Fruit fly (Drosophila melanogaster) S2 (cell line): Measurements from ENCODE around the gene Tie.

ENCODE experiments used
- CG8478 ChIP-seq: fragments of >200 bp; optimal IDR thresholded peaks from 2 replicates; lab custom pipeline; 2018
- CTCF ChIP-seq, 2 experiments: fragments of >200 bp; optimal IDR thresholded peaks; 2 replicates each; lab custom pipeline; 2018

Tie gene

dm6 chr3L:4501406-4501805 lies 30.5 kb downstream of the Tie start:
- TF ChIP-seq CTCF (optimal IDR thresholded peaks at IDR 0.05; lab: Kevin White, UChicago): no peak
- TF ChIP-seq CG8478 (lab: Kevin White, UChicago): no peak

dm6 chr3L:4500400-4500799 lies 31.5 kb downstream of the Tie start, which contains the start of gene CG13720:
Gene CG13720 (minus strand): TSS chr3L:4500500.
- no peak for TF ChIP-seq CTCF (optimal IDR thresholded peaks at IDR 0.05; lab: Kevin White, UChicago)
- TF ChIP-seq CG8478 (lab: Kevin White, UChicago): no peak

- TF ChIP-seq CG8478 (lab: Kevin White, UChicago): no peak
- TF ChIP-seq CTCF (optimal IDR thresholded peaks at IDR 0.05; lab: Kevin White, UChicago): no peak
Observed at dm6 chr3L:4497677-4498076, 34.3 kb downstream of the Tie start, which contains the start of gene CG13721. Gene CG13721 (minus strand): TSS chr3L:4497777.

- TF ChIP-seq CTCF (optimal IDR thresholded peaks at IDR 0.05; lab: Kevin White, UChicago): no peak
- TF ChIP-seq CG8478 (lab: Kevin White, UChicago): no peak
Observed at dm6 chr3L:4494603-4495002, 37.3 kb downstream of the Tie start.

dm6 chr3L:4493609-4494008 lies 38.3 kb downstream of the Tie start:
- TF ChIP-seq CG8478 (lab: Kevin White, UChicago): no peak
- TF ChIP-seq CTCF (optimal IDR thresholded peaks at IDR 0.05; lab: Kevin White, UChicago): no peak

- TF ChIP-seq CTCF (optimal IDR thresholded peaks at IDR 0.05; lab: Kevin White, UChicago): no peak
- TF ChIP-seq CG8478 (lab: Kevin White, UChicago): no peak
Observed at dm6 chr3L:4490702-4491243, 41.2 kb downstream of the Tie start, which contains the start of gene CG13722. Gene CG13722 (minus strand): TSS chr3L:4490963.

- TF ChIP-seq CTCF (optimal IDR thresholded peaks at IDR 0.05; lab: Kevin White, UChicago) (no peak), CG8478 (lab: Kevin White, UChicago) (no peak)
Observed at dm6 chr3L:4489490-4489889, 42.5 kb downstream of the Tie start.

dm6 chr3L:4484623-4485022 lies 47.3 kb downstream of the Tie start:
- TF ChIP-seq CG8478 (lab: Kevin White, UChicago): no peak
- no peak for TF ChIP-seq CTCF (optimal IDR thresholded peaks at IDR 0.05; lab: Kevin White, UChicago)

- TF ChIP-seq CG8478 (lab: Kevin White, UChicago): no peak
- TF ChIP-seq CTCF (optimal IDR thresholded peaks at IDR 0.05; lab: Kevin White, UChicago): no peak
Observed at dm6 chr3L:4482509-4482908, 49.4 kb downstream of the Tie start, which contains the start of gene CG11350. Gene CG11350 (plus strand): TSS chr3L:4482809.

dm6 chr3L:4480764-4481163 lies 51.2 kb downstream of the Tie start:
- TF ChIP-seq CG8478 (lab: Kevin White, UChicago) (no peak), CTCF (optimal IDR thresholded peaks at IDR 0.05; lab: Kevin White, UChicago) (no peak)

- no peak for TF ChIP-seq CG8478 (lab: Kevin White, UChicago)
- no peak for TF ChIP-seq CTCF (optimal IDR thresholded peaks at IDR 0.05; lab: Kevin White, UChicago)
Observed at dm6 chr3L:4479938-4480337, 52.0 kb downstream of the Tie start, which contains the start of gene CG7465. Gene CG7465 (plus strand): TSS chr3L:4480283.

dm6 chr3L:4477656-4478254 lies 54.2 kb downstream of the Tie start:
- no peak for TF ChIP-seq CG8478 (lab: Kevin White, UChicago)

- TF ChIP-seq CG8478 (lab: Kevin White, UChicago): no peak
- TF ChIP-seq CTCF (optimal IDR thresholded peaks at IDR 0.05; lab: Kevin White, UChicago): no peak
Observed at dm6 chr3L:4475704-4476103, 56.2 kb downstream of the Tie start.

- TF ChIP-seq CG8478 (lab: Kevin White, UChicago): no peak
- no peak for TF ChIP-seq CTCF (optimal IDR thresholded peaks at IDR 0.05; lab: Kevin White, UChicago)
Observed at dm6 chr3L:4474946-4475470, 56.9 kb downstream of the Tie start.

dm6 chr3L:4472768-4473167 lies 59.2 kb downstream of the Tie start, which contains the start of gene CG11349:
Gene CG11349 (plus strand): TSS chr3L:4473068.
- no peak for TF ChIP-seq CG8478 (lab: Kevin White, UChicago)
- TF ChIP-seq CTCF (optimal IDR thresholded peaks at IDR 0.05; lab: Kevin White, UChicago): no peak
